Fruit fly (Drosophila melanogaster) S2 (cell line): ENCODE measurements around the gene brat.

Experiments used
- CG8478 ChIP-seq: fragments of >200 bp; optimal IDR thresholded peaks from 2 replicates; lab custom pipeline; 2018
- CTCF ChIP-seq, 2 experiments: fragments of >200 bp; optimal IDR thresholded peaks; 2 replicates each; lab custom pipeline; 2018

DNA sequence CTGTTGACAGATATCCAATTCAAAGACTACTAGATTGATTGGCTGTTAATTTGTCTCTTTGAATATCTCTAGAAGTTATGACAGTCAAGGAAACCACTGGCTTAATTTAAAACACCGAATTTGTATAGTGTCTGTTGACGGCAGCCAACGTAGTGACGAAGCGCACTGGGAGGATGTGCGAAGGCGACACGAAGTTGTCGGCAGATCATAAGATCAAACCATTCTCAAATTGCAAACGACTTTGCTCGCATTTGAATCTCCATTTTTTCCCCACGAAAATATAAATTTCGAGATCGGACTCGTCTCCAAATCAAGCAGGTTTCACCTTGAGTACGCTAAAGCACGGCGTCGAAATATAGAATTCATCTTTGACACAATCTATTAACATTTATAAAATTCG is 49.1 kb downstream of the brat start, which contains the start of gene CG42688:
- TF ChIP-seq CTCF (optimal IDR thresholded peaks at IDR 0.05; lab: Kevin White, UChicago) = no peak
- TF ChIP-seq CG8478 = no peak
